Fruit fly (Drosophila melanogaster) whole organism, prepupa: ENCODE results near the gene gzl.

Source experiments
- Blimp-1 ChIP-seq: fragments of 200-800 bp; sonication (Bioruptor generic); optimal IDR thresholded peaks from 3 replicates; lab custom pipeline; 2017; ENCODE audit warnings: missing biosample characterization, missing genetic modification characterization, mild to moderate bottlenecking, moderate library complexity, missing genetic modification reagents
- CG10631 ChIP-seq: fragments of 200-800 bp; sonication (Bioruptor generic); optimal IDR thresholded peaks from 2 replicates; lab custom pipeline; 2016; ENCODE audit warnings: missing biosample characterization, missing genetic modification characterization
- CG10669 ChIP-seq: fragments of 200-800 bp; sonication (Bioruptor generic); optimal IDR thresholded peaks from 3 replicates; lab custom pipeline; 2018; ENCODE audit warnings: missing biosample characterization, mild to moderate bottlenecking, missing genetic modification characterization, moderate library complexity
- CG11294 ChIP-seq: fragments of 200-800 bp; sonication (Bioruptor generic); IDR thresholded peaks from 2 replicates; pipeline ENCODE4 v1.3.6; 2022; ENCODE audit warnings: missing biosample characterization, missing genetic modification characterization
- CG11762 ChIP-seq: fragments of 200-800 bp; sonication (Bioruptor generic); optimal IDR thresholded peaks from 3 replicates; lab custom pipeline; 2016; ENCODE audit warnings: missing biosample characterization, missing genetic modification characterization; ENCODE audit not compliant: insufficient read depth
- CG15336 ChIP-seq: fragments of 200-800 bp; sonication (Bioruptor generic); IDR thresholded peaks from 2 replicates; pipeline ENCODE4 v1.3.6; 2022; ENCODE audit warnings: missing biosample characterization, missing genetic modification characterization
- CG1621 ChIP-seq: fragments of 200-800 bp; sonication (Bioruptor generic); optimal IDR thresholded peaks from 3 replicates; lab custom pipeline; 2018; ENCODE audit warnings: missing biosample characterization, mild to moderate bottlenecking, missing genetic modification characterization
- CG16779 ChIP-seq: fragments of 200-800 bp; sonication (Bioruptor generic); optimal IDR thresholded peaks from 3 replicates; lab custom pipeline; 2017; ENCODE audit warnings: missing biosample characterization, mild to moderate bottlenecking, missing genetic modification characterization
- CG31627 ChIP-seq: fragments of 200-800 bp; sonication (Bioruptor generic); optimal IDR thresholded peaks from 3 replicates; lab custom pipeline; 2016; ENCODE audit warnings: missing biosample characterization, missing genetic modification characterization
- CG32006 ChIP-seq: fragments of 200-800 bp; sonication (Bioruptor generic); optimal IDR thresholded peaks from 3 replicates; lab custom pipeline; 2017; ENCODE audit warnings: missing biosample characterization, mild to moderate bottlenecking, missing genetic modification characterization
- CG34406 ChIP-seq: fragments of 200-800 bp; sonication (Bioruptor generic); optimal IDR thresholded peaks from 3 replicates; lab custom pipeline; 2016; ENCODE audit warnings: missing biosample characterization, missing genetic modification characterization
- CG6276 ChIP-seq: fragments of 200-800 bp; sonication (Bioruptor generic); optimal IDR thresholded peaks from 2 replicates; lab custom pipeline; 2017; ENCODE audit warnings: missing biosample characterization, mild to moderate bottlenecking, missing genetic modification characterization
- CG6792 ChIP-seq: fragments of 200-800 bp; sonication (Bioruptor generic); optimal IDR thresholded peaks from 3 replicates; lab custom pipeline; 2016; ENCODE audit warnings: missing biosample characterization, missing genetic modification characterization
- CG6854 ChIP-seq: fragments of 200-800 bp; sonication (Bioruptor generic); optimal IDR thresholded peaks from 2 replicates; lab custom pipeline; 2017; ENCODE audit warnings: missing biosample characterization, mild to moderate bottlenecking, missing genetic modification characterization
- CG7368 ChIP-seq: fragments of 200-800 bp; sonication (Bioruptor generic); optimal IDR thresholded peaks from 3 replicates; lab custom pipeline; 2016; ENCODE audit warnings: missing biosample characterization, missing genetic modification characterization
- CG8319 ChIP-seq: fragments of 200-800 bp; sonication (Bioruptor generic); optimal IDR thresholded peaks from 3 replicates; lab custom pipeline; 2016; ENCODE audit warnings: missing biosample characterization, missing genetic modification characterization
- CG8632 ChIP-seq: fragments of 200-800 bp; sonication (Bioruptor generic); optimal IDR thresholded peaks from 3 replicates; lab custom pipeline; 2016; ENCODE audit warnings: missing biosample characterization, missing genetic modification characterization
- Eip75B ChIP-seq: fragments of 200-800 bp; sonication (Bioruptor generic); optimal IDR thresholded peaks from 3 replicates; lab custom pipeline; 2016; ENCODE audit warnings: missing biosample characterization, missing genetic modification characterization
- Ets21C ChIP-seq: fragments of 200-800 bp; sonication (Bioruptor generic); optimal IDR thresholded peaks from 3 replicates; lab custom pipeline; 2016; ENCODE audit warnings: missing biosample characterization, missing genetic modification characterization
- Ets96B ChIP-seq: fragments of 200-800 bp; optimal IDR thresholded peaks from 2 replicates; lab custom pipeline; 2019; ENCODE audit warnings: missing biosample characterization, mild to moderate bottlenecking, missing genetic modification characterization, moderate library complexity
- Gug ChIP-seq: fragments of 200-800 bp; sonication (Bioruptor generic); IDR thresholded peaks from 2 replicates; pipeline ENCODE4 v1.3.6; 2022; ENCODE audit warnings: missing biosample characterization, missing genetic modification characterization
- Hr39 ChIP-seq: fragments of 200-800 bp; sonication (Bioruptor generic); optimal IDR thresholded peaks from 2 replicates; lab custom pipeline; 2016; ENCODE audit warnings: missing biosample characterization, missing genetic modification characterization
- Met ChIP-seq: fragments of 200-800 bp; sonication (Bioruptor generic); optimal IDR thresholded peaks from 3 replicates; lab custom pipeline; 2016; ENCODE audit warnings: missing biosample characterization, missing genetic modification characterization
- Smox ChIP-seq: fragments of 200-800 bp; sonication (Bioruptor generic); optimal IDR thresholded peaks from 3 replicates; lab custom pipeline; 2016; ENCODE audit warnings: missing biosample characterization, missing genetic modification characterization
- Sox14 ChIP-seq: fragments of 200-800 bp; sonication (Bioruptor generic); optimal IDR thresholded peaks from 3 replicates; lab custom pipeline; 2016; ENCODE audit warnings: missing biosample characterization, missing genetic modification characterization
- acj6 ChIP-seq: fragments of 200-800 bp; sonication (Bioruptor generic); optimal IDR thresholded peaks from 3 replicates; lab custom pipeline; 2016; ENCODE audit warnings: missing biosample characterization, missing genetic modification characterization
- cyc ChIP-seq: fragments of 200-800 bp; sonication (Bioruptor generic); optimal IDR thresholded peaks from 3 replicates; lab custom pipeline; 2016; ENCODE audit warnings: missing biosample characterization, missing genetic modification characterization
- eg ChIP-seq: fragments of 200-800 bp; sonication (Bioruptor generic); IDR thresholded peaks from 3 replicates; pipeline ENCODE4 v1.3.6; 2022; ENCODE audit warnings: missing biosample characterization, missing genetic modification characterization
- esn ChIP-seq: fragments of 200-800 bp; sonication (Bioruptor generic); optimal IDR thresholded peaks from 2 replicates; lab custom pipeline; 2016; ENCODE audit warnings: missing biosample characterization, mild to moderate bottlenecking, missing genetic modification characterization, moderate library complexity
- fd59A ChIP-seq: fragments of 200-800 bp; sonication (Bioruptor generic); optimal IDR thresholded peaks from 2 replicates; lab custom pipeline; 2017; ENCODE audit warnings: missing biosample characterization, mild to moderate bottlenecking, missing genetic modification characterization, missing genetic modification reagents
- fd85E ChIP-seq: fragments of 200-800 bp; sonication (Bioruptor generic); optimal IDR thresholded peaks from 3 replicates; lab custom pipeline; 2016; ENCODE audit warnings: missing biosample characterization, missing genetic modification characterization
- net ChIP-seq: fragments of 200-800 bp; sonication (Bioruptor generic); optimal IDR thresholded peaks from 3 replicates; lab custom pipeline; 2016; ENCODE audit warnings: missing biosample characterization, missing genetic modification characterization
- spab ChIP-seq: fragments of 200-800 bp; sonication (Bioruptor generic); optimal IDR thresholded peaks from 2 replicates; lab custom pipeline; 2017; ENCODE audit warnings: missing biosample characterization, mild to moderate bottlenecking, missing genetic modification characterization, missing genetic modification reagents
- ss ChIP-seq, 2 experiments: fragments of 200-800 bp; sonication (Bioruptor generic); optimal IDR thresholded peaks; 2 replicates in 1 of 2; 3 replicates in 1 of 2; lab custom pipeline; 2017 to 2018; ENCODE audit warnings: mild to moderate bottlenecking in 2 of 2, missing biosample characterization in 2 of 2, missing genetic modification characterization in 2 of 2, moderate library complexity in 1 of 2
- topi ChIP-seq: fragments of 200-800 bp; sonication (Bioruptor generic); optimal IDR thresholded peaks from 3 replicates; lab custom pipeline; 2016; ENCODE audit warnings: missing biosample characterization, missing genetic modification characterization
- vri ChIP-seq: fragments of 200-800 bp; sonication (Bioruptor generic); optimal IDR thresholded peaks from 3 replicates; lab custom pipeline; 2016; ENCODE audit warnings: missing biosample characterization, mild to moderate bottlenecking, missing genetic modification characterization

Gene gzl

dm6 chr3R:6382733-6383465 lies at the start of gene gzl:
TSS of gene gzl (plus strand) at chr3R:6382914.
- TF ChIP-seq esn (GFP tag; lab: Kevin White, UChicago) (peak; percentile 1), Sox14 (peak; percentile 13), ss (GFP tag; optimal IDR thresholded peaks at IDR 0.05; lab: Kevin White, UChicago) (peak in 1 of 2 experiments; percentile 46), Hr39 (GFP tag; lab: Kevin White, UChicago) (no peak)
- TF ChIP-seq, all 60 proteins: peak for 3

- TF ChIP-seq fd59A (GFP tag; lab: Kevin White, UChicago) (no peak), Ets21C (GFP tag; lab: Kevin White, UChicago) (no peak), spab (GFP tag; lab: Kevin White, UChicago) (no peak), net (no peak), CG6276 (no peak), CG32006 (no peak), CG10669 (no peak), Sox14 (no peak), Ets96B (tag; lab: Kevin White, UChicago) (no peak), acj6 (GFP tag; lab: Kevin White, UChicago) (no peak)
Measured at dm6 chr3R:6334906-6335433, 47.7 kb upstream of the gzl start, which contains the start of gene Osi19. TSS of gene Osi19 (plus strand) at chr3R:6335362.

DNA sequence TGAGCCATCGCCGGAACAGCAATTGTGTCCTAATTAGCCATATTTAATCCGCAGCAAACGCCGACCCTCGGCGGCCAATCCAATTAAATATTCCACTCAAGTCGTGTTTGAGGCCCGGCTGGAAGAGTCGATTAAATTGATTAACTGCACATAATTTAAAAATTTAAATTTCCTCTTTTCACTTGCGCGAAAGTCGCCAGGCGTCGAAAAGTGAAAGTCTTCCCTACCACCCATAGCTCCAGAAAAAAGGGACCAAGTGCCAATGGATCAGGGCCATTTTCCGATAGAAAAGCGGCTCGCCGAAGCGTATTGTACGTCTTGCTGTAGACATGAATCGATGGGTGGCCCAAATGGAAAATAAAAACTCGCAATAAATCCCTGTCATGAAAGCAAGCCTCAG lies 45.3 kb upstream of the gzl start:
- no peak for TF ChIP-seq Met (GFP tag; lab: Kevin White, UChicago)
- TF ChIP-seq CG7368 (GFP tag; lab: Kevin White, UChicago): no peak
- no peak for TF ChIP-seq CG31627 (GFP tag; lab: Kevin White, UChicago)
- no peak for TF ChIP-seq CG6792 (GFP tag; lab: Kevin White, UChicago)
- TF ChIP-seq Gug (GFP tag; lab: Robert Waterston, UW): no peak
- TF ChIP-seq vri (GFP tag; lab: Kevin White, UChicago): no peak
- no peak for TF ChIP-seq Hr39 (GFP tag; lab: Kevin White, UChicago)
- TF ChIP-seq topi (GFP tag; lab: Kevin White, UChicago): no peak
- no peak for TF ChIP-seq Ets96B (tag; lab: Kevin White, UChicago)

DNA sequence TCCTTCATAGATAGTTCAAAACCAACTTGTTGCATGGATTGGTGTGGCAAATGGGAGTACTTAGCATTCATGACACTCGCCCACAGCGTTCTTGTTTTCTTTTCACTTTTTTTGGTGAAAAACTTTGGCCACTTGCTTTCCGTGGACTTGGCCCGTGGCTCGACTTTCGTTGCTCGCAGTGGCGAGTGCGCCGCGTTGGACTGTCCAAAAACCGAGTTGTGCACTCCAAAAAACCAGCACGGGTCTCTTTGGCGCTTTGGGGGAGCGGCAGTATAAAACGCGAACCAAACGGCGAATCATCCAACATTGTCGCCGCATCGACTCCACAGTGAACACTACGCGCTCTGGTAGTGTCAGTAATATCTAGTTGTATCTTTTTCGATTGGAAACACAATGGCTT lies 42.9 kb upstream of the gzl start, which contains the start of gene Osi20:
Gene Osi20 (plus strand): TSS at position 301 of the 400 bp plus-strand sequence.
- TF ChIP-seq Sox14: no peak
- no peak for TF ChIP-seq cyc (GFP tag; lab: Kevin White, UChicago)
- TF ChIP-seq Smox (GFP tag; lab: Kevin White, UChicago): no peak
- TF ChIP-seq Ets21C (GFP tag; lab: Kevin White, UChicago): no peak
- no peak for TF ChIP-seq CG10669
- TF ChIP-seq CG6854 (GFP tag; lab: Kevin White, UChicago): no peak
- no peak for TF ChIP-seq Blimp-1 (GFP tag; lab: Kevin White, UChicago)
- TF ChIP-seq CG1621 (tag; lab: Kevin White, UChicago): no peak
- no peak for TF ChIP-seq eg (GFP tag; lab: Robert Waterston, UW)
- TF ChIP-seq acj6 (GFP tag; lab: Kevin White, UChicago): no peak
- no peak for TF ChIP-seq CG16779
- no peak for TF ChIP-seq fd85E (GFP tag; lab: Kevin White, UChicago)
- no peak for TF ChIP-seq CG34406
- no peak for TF ChIP-seq CG8632 (GFP tag; lab: Kevin White, UChicago)
- TF ChIP-seq, all 60 proteins: peak for 0

DNA sequence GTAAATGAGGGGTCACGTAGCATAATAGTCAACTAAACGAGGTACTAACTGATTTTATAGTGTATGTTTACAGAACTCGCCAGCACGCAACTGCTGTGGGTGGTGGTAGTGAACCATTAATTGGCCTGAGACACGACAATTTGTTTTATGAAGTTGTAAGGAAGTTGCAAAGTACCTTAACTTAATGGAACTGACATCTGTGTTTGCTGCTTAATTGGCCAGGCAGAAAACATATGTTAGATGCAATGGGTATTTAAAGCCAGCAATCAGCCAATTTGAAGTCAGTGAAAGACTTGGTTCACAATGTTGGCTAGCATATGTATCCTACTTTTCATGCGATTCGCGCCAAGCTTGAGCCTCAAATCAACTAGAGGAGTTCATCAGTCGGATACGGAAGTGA lies 41.0 kb upstream of the gzl start, which contains the start of gene CG17917:
Gene CG17917 (plus strand): TSS at position 301 of the 400 bp plus-strand sequence.
- TF ChIP-seq eg (GFP tag; lab: Robert Waterston, UW): no peak
- no peak for TF ChIP-seq CG32006
- TF ChIP-seq Blimp-1 (GFP tag; lab: Kevin White, UChicago): no peak
- no peak for TF ChIP-seq CG10631 (GFP tag; lab: Kevin White, UChicago)
- no peak for TF ChIP-seq Hr39 (GFP tag; lab: Kevin White, UChicago)
- TF ChIP-seq Eip75B (GFP tag; lab: Kevin White, UChicago): no peak
- TF ChIP-seq CG15336 (GFP tag; lab: Robert Waterston, UW): no peak
- TF ChIP-seq fd85E (GFP tag; lab: Kevin White, UChicago): no peak
- no peak for TF ChIP-seq CG11762 (GFP tag; lab: Kevin White, UChicago)
- no peak for TF ChIP-seq ss (GFP tag; optimal IDR thresholded peaks at IDR 0.05; lab: Kevin White, UChicago)
- TF ChIP-seq CG8319 (GFP tag; lab: Kevin White, UChicago): no peak
- TF ChIP-seq esn (GFP tag; lab: Kevin White, UChicago): no peak
- TF ChIP-seq CG11294 (GFP tag; lab: Robert Waterston, UW): no peak
